Worm (Caenorhabditis elegans) whole organism, young adult: ENCODE measurements around the gene C09G1.2.

ENCODE experiments used
- F39B2.1 ChIP-seq: fragments of 200-800 bp; sonication (Bioruptor generic); IDR thresholded peaks from 2 replicates; pipeline ENCODE4 v1.3.6; 2022; ENCODE audit warnings: missing genetic modification reagents, missing genetic modification characterization, missing compliant biosample characterization
- F55B11.4 ChIP-seq: sonication (generic microtip); optimal IDR thresholded peaks from 2 replicates; lab custom pipeline; 2016; ENCODE audit warnings: missing compliant biosample characterization, missing genetic modification characterization, borderline replicate concordance; ENCODE audit not compliant: insufficient read depth
- hlh-12 ChIP-seq: sonication (generic microtip); optimal IDR thresholded peaks from 2 replicates; lab custom pipeline; 2016; ENCODE audit warnings: missing genetic modification characterization, missing compliant biosample characterization
- lin-35 ChIP-seq, 3 experiments: fragments of 150-350 bp in 2 of 3; sonication (generic microtip) in 1 of 3; optimal IDR thresholded peaks; 2 replicates each; lab custom pipeline; 2014 to 2018; ENCODE audit warnings: missing biosample characterization in 3 of 3, missing genetic modification characterization in 3 of 3, missing genetic modification reagents in 3 of 3
- mel-28 ChIP-seq: sonication (generic microtip); optimal IDR thresholded peaks from 2 replicates; lab custom pipeline; 2016; ENCODE audit warnings: borderline replicate concordance, mild to moderate bottlenecking, missing genetic modification characterization, missing compliant biosample characterization
- mxl-1 ChIP-seq: sonication (generic microtip); optimal IDR thresholded peaks from 2 replicates; lab custom pipeline; 2016; ENCODE audit warnings: missing genetic modification characterization, missing compliant biosample characterization
- rcor-1 ChIP-seq: fragments of 200-800 bp; sonication (Bioruptor generic); IDR thresholded peaks from 2 replicates; pipeline ENCODE4 v1.3.6; 2022; ENCODE audit warnings: missing genetic modification reagents, missing genetic modification characterization, missing compliant biosample characterization

DNA sequence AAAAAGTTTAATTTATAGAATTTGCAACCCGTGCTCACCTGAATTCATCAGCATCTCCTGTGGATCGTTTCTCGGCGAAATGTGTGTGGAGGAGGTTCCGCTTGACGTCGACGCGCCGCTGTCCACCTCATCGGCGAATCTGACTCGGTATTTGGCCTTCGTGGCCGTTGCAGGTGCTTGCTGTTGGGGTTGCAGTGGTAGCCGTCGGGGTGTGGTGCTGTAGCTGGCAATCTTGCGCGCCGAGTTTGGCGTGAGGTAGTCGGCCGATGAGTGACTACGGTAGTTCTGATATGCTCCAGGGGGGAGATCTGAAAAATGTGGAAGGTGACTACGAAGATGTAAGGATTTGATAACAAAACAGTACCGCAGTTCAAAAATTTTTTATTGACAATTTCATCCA is 10.3 kb upstream of the C09G1.2 start:
- TF ChIP-seq mxl-1 (no peak), mel-28 (tag; lab: Kevin White, UChicago) (no peak), F39B2.1 (GFP tag; lab: Robert Waterston, UW) (no peak), rcor-1 (no peak), hlh-12 (tag; lab: Kevin White, UChicago) (no peak), F55B11.4 (tag; lab: Kevin White, UChicago) (no peak), lin-35 (GFP tag; optimal IDR thresholded peaks at IDR 0.05; lab: Kevin White, UChicago) (no peak)
